Fruit fly (Drosophila melanogaster): ENCODE data around the gene eater.

Gene eater

DNA sequence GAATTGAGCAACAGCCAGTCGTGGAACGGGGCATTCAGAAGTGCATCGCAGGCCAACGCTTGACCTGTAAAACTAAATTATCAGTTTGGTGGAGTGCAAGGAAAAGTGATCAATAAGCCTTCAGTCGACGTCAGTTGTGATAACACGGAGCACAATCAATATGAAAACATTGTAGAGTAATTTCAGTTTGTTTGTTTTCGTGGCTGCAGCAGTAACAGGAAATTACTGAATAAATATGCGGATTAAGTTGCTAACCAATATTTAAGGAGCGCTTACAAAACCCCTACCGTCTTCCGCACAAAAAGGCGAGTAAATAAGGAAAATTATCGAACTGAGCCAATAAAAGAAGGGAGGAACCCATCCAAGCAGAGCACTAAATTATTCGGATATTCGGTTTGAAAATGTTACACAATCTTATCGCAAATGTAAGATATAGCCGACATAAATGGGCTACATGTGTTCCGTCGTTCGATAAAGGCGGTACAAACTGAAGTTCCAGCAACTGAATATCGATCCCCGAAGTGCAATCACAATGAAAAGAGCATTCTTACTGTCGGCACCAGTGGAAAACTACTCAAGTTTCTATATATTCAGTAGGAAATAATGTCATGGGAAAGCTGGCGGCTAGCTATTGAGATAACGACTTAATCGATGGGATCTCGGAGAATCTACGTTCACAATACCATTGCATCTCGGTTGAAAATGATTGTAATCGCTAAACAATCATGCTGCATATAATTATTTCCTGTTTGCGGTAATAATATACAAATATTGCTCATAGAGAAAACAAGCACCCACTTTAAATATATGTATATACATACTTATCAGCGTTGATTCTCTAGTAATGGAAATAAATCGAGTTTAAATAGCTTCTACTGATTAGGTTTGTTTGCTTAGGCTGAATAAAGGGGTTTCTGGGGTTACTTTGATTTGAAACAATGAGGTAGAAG is 36.5 kb upstream of the eater start (continued):
- peak; percentile 84 for TF ChIP-seq ara (GFP tag; IDR thresholded peaks at IDR 0.05)
- peak; percentile 80 for TF ChIP-seq NC2α (GFP tag; optimal IDR thresholded peaks at IDR 0.05)
- no peak for TF ChIP-seq gcm2 (GFP tag; optimal IDR thresholded peaks at IDR 0.05)
- no peak for TF ChIP-seq tx (GFP tag; optimal IDR thresholded peaks at IDR 0.05)
- no peak for TF ChIP-seq Ets97D (GFP tag; optimal IDR thresholded peaks at IDR 0.05)
- no peak for TF ChIP-seq da (GFP tag; optimal IDR thresholded peaks at IDR 0.05)
- TF ChIP-seq CG18262 (tag; optimal IDR thresholded peaks at IDR 0.05) = peak; percentile 65
- no peak for TF ChIP-seq CG12769 (tag; optimal IDR thresholded peaks at IDR 0.05)
- peak; percentile 85; the same call in 2 of the 3 replicates for TF ChIP-seq otp (GFP tag; IDR thresholded peaks at IDR 0.05)
- TF ChIP-seq CG13894 (tag; optimal IDR thresholded peaks at IDR 0.05) = no peak
- TF ChIP-seq CG12942 (GFP tag; optimal IDR thresholded peaks at IDR 0.05) = peak; percentile 56
- TF ChIP-seq al (GFP tag; IDR thresholded peaks at IDR 0.05) = no peak
- no peak for TF ChIP-seq slbo (GFP tag; IDR thresholded peaks at IDR 0.05)
- peak; percentile 62 for TF ChIP-seq Blimp-1 (GFP tag; optimal IDR thresholded peaks at IDR 0.05)
- TF ChIP-seq CG10267 (tag; optimal IDR thresholded peaks at IDR 0.05) = peak; percentile 40
- peak; percentile 14 for TF ChIP-seq TFAM (GFP tag; optimal IDR thresholded peaks at IDR 0.05)
- peak; percentile 53 for TF ChIP-seq gcm (GFP tag; optimal IDR thresholded peaks at IDR 0.05)
- peak; percentile 72 for TF ChIP-seq CG8924 (tag; optimal IDR thresholded peaks at IDR 0.05)
- peak; percentile 43 for TF ChIP-seq CG9876 (GFP tag; optimal IDR thresholded peaks at IDR 0.05)
- no peak for TF ChIP-seq br (optimal IDR thresholded peaks at IDR 0.05)
- no peak for TF ChIP-seq bowl (GFP tag; IDR thresholded peaks at IDR 0.05)
- no peak for TF ChIP-seq Drgx (GFP tag; IDR thresholded peaks at IDR 0.05)
- TF ChIP-seq ssp (GFP tag; IDR thresholded peaks at IDR 0.05) = 0 out of 2 replicates have a peak, but pooled peaks have one; percentile 20
- no peak; the same call in 1 of the 2 replicates for TF ChIP-seq Atf6 (GFP tag; IDR thresholded peaks at IDR 0.05)
- peak; percentile 20 for TF ChIP-seq CG3281 (GFP tag; optimal IDR thresholded peaks at IDR 0.05)
- TF ChIP-seq Antp (GFP tag; optimal IDR thresholded peaks at IDR 0.05) = peak; percentile 24
- TF ChIP-seq kni (GFP tag; optimal IDR thresholded peaks at IDR 0.05) = peak; percentile 66
- TF ChIP-seq stwl (tag; optimal IDR thresholded peaks at IDR 0.05) = peak; percentile 38
- no peak for TF ChIP-seq CG42726 (GFP tag; IDR thresholded peaks at IDR 0.05; ENCODE audit: partially characterized antibody)
- TF ChIP-seq CG10654 (GFP tag; optimal IDR thresholded peaks at IDR 0.05) = peak; percentile 57
- peak; percentile 12 for TF ChIP-seq CG17802 (tag; optimal IDR thresholded peaks at IDR 0.05)
- TF ChIP-seq Myb (GFP tag; optimal IDR thresholded peaks at IDR 0.05) = peak; percentile 15
- TF ChIP-seq CG6854 (GFP tag; optimal IDR thresholded peaks at IDR 0.05) = no peak
- TF ChIP-seq tio (GFP tag; optimal IDR thresholded peaks at IDR 0.05) = peak; percentile 55
- no peak for TF ChIP-seq Trl (optimal IDR thresholded peaks at IDR 0.05)
- TF ChIP-seq Trl (GFP tag; optimal IDR thresholded peaks at IDR 0.05) = peak; percentile 80
- peak in 1 of 2 experiments; percentile 73 for TF ChIP-seq bsh (GFP tag; optimal IDR thresholded peaks at IDR 0.05)
- TF ChIP-seq ftz-f1 (GFP tag; optimal IDR thresholded peaks at IDR 0.05) = no peak
- TF ChIP-seq Xrp1 (GFP tag; IDR thresholded peaks at IDR 0.05) = peak; percentile 88
- peak; percentile 44; the same call in 1 of the 2 replicates for TF ChIP-seq lmd (GFP tag; IDR thresholded peaks at IDR 0.05)
- peak; percentile 36 for TF ChIP-seq Jarid2 (GFP tag; optimal IDR thresholded peaks at IDR 0.05)
- no peak for TF ChIP-seq C15 (GFP tag; IDR thresholded peaks at IDR 0.05)
- no peak for TF ChIP-seq wor (GFP tag; IDR thresholded peaks at IDR 0.05)
- peak; percentile 59 for TF ChIP-seq CG18599 (GFP tag; optimal IDR thresholded peaks at IDR 0.05)
- TF ChIP-seq CG7839 (tag; optimal IDR thresholded peaks at IDR 0.05) = peak; percentile 56
- TF ChIP-seq Mrtf (GFP tag; IDR thresholded peaks at IDR 0.05) = no peak
- no peak for TF ChIP-seq CG2129 (GFP tag; IDR thresholded peaks at IDR 0.05; ENCODE audit: partially characterized antibody)
- TF ChIP-seq Spps (tag; optimal IDR thresholded peaks at IDR 0.05) = peak; percentile 47
- no peak for TF ChIP-seq CG4404 (GFP tag; IDR thresholded peaks at IDR 0.05)
